Fruit fly (Drosophila melanogaster) whole organism, embryonic: Measurements from ENCODE around the gene spz3.
A peak's percentile ranks its signal among the peaks of the same experiment; 100 is the strongest.

ENCODE experiments used
- Atf3 ChIP-seq: fragments of 200-800 bp; sonication (Bioruptor generic); optimal IDR thresholded peaks from 3 replicates; lab custom pipeline; 2016; ENCODE audit warnings: missing biosample characterization, missing genetic modification characterization
- Atf6 ChIP-seq: fragments of 200-800 bp; sonication (Bioruptor generic); IDR thresholded peaks from 2 replicates; pipeline ENCODE4 v1.3.6; 2022; ENCODE audit warnings: missing biosample characterization, missing genetic modification characterization
- CG10267 ChIP-seq: fragments of 200-800 bp; sonication (Bioruptor generic); optimal IDR thresholded peaks from 2 replicates; lab custom pipeline; 2018; ENCODE audit warnings: missing biosample characterization, mild to moderate bottlenecking, missing genetic modification characterization, moderate library complexity
- CG10321 ChIP-seq: fragments of 200-800 bp; sonication (Bioruptor generic); IDR thresholded peaks from 2 replicates; pipeline ENCODE4 v1.3.6; 2022; ENCODE audit warnings: missing biosample characterization, missing genetic modification characterization
- CG10979 ChIP-seq: fragments of 200-800 bp; sonication (Bioruptor generic); optimal IDR thresholded peaks from 2 replicates; lab custom pipeline; 2018; ENCODE audit warnings: missing biosample characterization, mild to moderate bottlenecking, missing genetic modification characterization, moderate library complexity
- CG11723 ChIP-seq: fragments of 200-800 bp; sonication (Bioruptor generic); optimal IDR thresholded peaks from 2 replicates; lab custom pipeline; 2017; ENCODE audit warnings: missing biosample characterization, mild to moderate bottlenecking, missing genetic modification characterization
- CG12104 ChIP-seq: fragments of 200-800 bp; sonication (Bioruptor generic); optimal IDR thresholded peaks from 3 replicates; lab custom pipeline; 2016; ENCODE audit warnings: missing biosample characterization, missing genetic modification characterization
- CG14014 ChIP-seq: fragments of 200-800 bp; sonication (Bioruptor generic); IDR thresholded peaks from 2 replicates; pipeline ENCODE4 v1.3.6; 2022; ENCODE audit warnings: missing biosample characterization, missing genetic modification characterization
- CG15269 ChIP-seq: fragments of 200-800 bp; sonication (Bioruptor generic); optimal IDR thresholded peaks from 2 replicates; lab custom pipeline; 2018; ENCODE audit warnings: missing biosample characterization, mild to moderate bottlenecking, missing genetic modification characterization, moderate library complexity
- CG18599 ChIP-seq: fragments of 200-800 bp; sonication (Bioruptor generic); optimal IDR thresholded peaks from 3 replicates; lab custom pipeline; 2017; ENCODE audit warnings: missing biosample characterization, missing genetic modification characterization, mild to moderate bottlenecking, moderate library complexity, missing genetic modification reagents
- CG2120 ChIP-seq: fragments of 200-800 bp; sonication (Bioruptor generic); optimal IDR thresholded peaks from 3 replicates; lab custom pipeline; 2016; ENCODE audit warnings: missing biosample characterization, missing genetic modification characterization
- CG32532 ChIP-seq: fragments of 200-800 bp; sonication (Bioruptor generic); IDR thresholded peaks from 2 replicates; pipeline ENCODE4 v1.3.6; 2022; ENCODE audit warnings: missing biosample characterization, missing genetic modification characterization
- CG32772 ChIP-seq: fragments of 200-800 bp; sonication (Bioruptor generic); IDR thresholded peaks from 2 replicates; pipeline ENCODE4 v1.3.6; 2022; ENCODE audit warnings: missing biosample characterization, missing genetic modification characterization
- CG7786 ChIP-seq: fragments of 200-800 bp; sonication (Bioruptor generic); optimal IDR thresholded peaks from 2 replicates; lab custom pipeline; 2016; ENCODE audit warnings: missing biosample characterization, missing genetic modification characterization
- CG9797 ChIP-seq: fragments of 200-800 bp; sonication (Bioruptor generic); optimal IDR thresholded peaks from 3 replicates; lab custom pipeline; 2018; ENCODE audit warnings: missing biosample characterization, mild to moderate bottlenecking, missing genetic modification characterization
- CoRest ChIP-seq: fragments of 200-800 bp; sonication (Bioruptor generic); optimal IDR thresholded peaks from 3 replicates; lab custom pipeline; 2018; ENCODE audit warnings: missing biosample characterization, mild to moderate bottlenecking, missing genetic modification characterization, moderate library complexity
- D19A ChIP-seq: fragments of 200-800 bp; optimal IDR thresholded peaks from 3 replicates; lab custom pipeline; 2019; ENCODE audit warnings: missing biosample characterization, mild to moderate bottlenecking, missing genetic modification characterization, moderate library complexity
- Dad ChIP-seq: fragments of 200-800 bp; sonication (Bioruptor generic); optimal IDR thresholded peaks from 3 replicates; lab custom pipeline; 2016; ENCODE audit warnings: missing biosample characterization, missing genetic modification characterization
- E2f2 ChIP-seq: fragments of 200-800 bp; sonication (Bioruptor generic); IDR thresholded peaks from 2 replicates; pipeline ENCODE4 v1.3.6; 2022; ENCODE audit warnings: missing biosample characterization, missing genetic modification characterization
- HLHmδ ChIP-seq: fragments of 200-800 bp; sonication (Bioruptor generic); optimal IDR thresholded peaks from 2 replicates; lab custom pipeline; 2018; ENCODE audit warnings: missing biosample characterization, mild to moderate bottlenecking, missing genetic modification characterization, moderate library complexity
- Hmr ChIP-seq: fragments of 200-800 bp; sonication (Bioruptor generic); optimal IDR thresholded peaks from 3 replicates; lab custom pipeline; 2017; ENCODE audit warnings: mild to moderate bottlenecking, missing biosample characterization, missing genetic modification reagents, missing genetic modification characterization
- Hr51 ChIP-seq, 2 experiments: fragments of 200-800 bp; sonication (Bioruptor generic); optimal IDR thresholded peaks; 2 replicates in 1 of 2; 3 replicates in 1 of 2; lab custom pipeline; 2016 to 2018; ENCODE audit warnings: missing biosample characterization in 2 of 2, missing genetic modification characterization in 2 of 2, mild to moderate bottlenecking in 1 of 2, moderate library complexity in 1 of 2
- MESR4 ChIP-seq: fragments of 200-800 bp; sonication (Bioruptor generic); optimal IDR thresholded peaks from 2 replicates; lab custom pipeline; 2018; ENCODE audit warnings: missing biosample characterization, mild to moderate bottlenecking, missing genetic modification characterization, moderate library complexity
- Med ChIP-seq: fragments of 200-800 bp; sonication (Bioruptor generic); peaks from one replicate; lab custom pipeline; 2016; ENCODE audit warnings: missing biosample characterization, missing genetic modification characterization, mild to moderate bottlenecking, inconsistent platforms, moderate library complexity
- Ptx1 ChIP-seq: fragments of 200-800 bp; sonication (Bioruptor generic); IDR thresholded peaks from 2 replicates; pipeline ENCODE4 v1.3.6; 2022; ENCODE audit warnings: missing biosample characterization, missing genetic modification characterization
- Rfx ChIP-seq: fragments of 200-800 bp; sonication (Bioruptor generic); IDR thresholded peaks from 2 replicates; pipeline ENCODE4 v1.3.6; 2022; ENCODE audit warnings: missing biosample characterization, missing genetic modification characterization
- Sox100B ChIP-seq: fragments of 200-800 bp; sonication (Bioruptor generic); optimal IDR thresholded peaks from 3 replicates; lab custom pipeline; 2018; ENCODE audit warnings: missing biosample characterization, mild to moderate bottlenecking, missing genetic modification characterization
- Xrp1 ChIP-seq: fragments of 200-800 bp; sonication (Bioruptor generic); IDR thresholded peaks from 2 replicates; pipeline ENCODE4 v1.3.6; 2022; ENCODE audit warnings: missing biosample characterization, missing genetic modification characterization
- abd-A ChIP-seq: fragments of 200-800 bp; sonication (Bioruptor generic); optimal IDR thresholded peaks from 3 replicates; lab custom pipeline; 2019; ENCODE audit warnings: missing biosample characterization, mild to moderate bottlenecking, missing genetic modification characterization, moderate library complexity
- ap ChIP-seq: fragments of 200-800 bp; sonication (Bioruptor generic); IDR thresholded peaks from 2 replicates; pipeline ENCODE4 v1.3.6; 2022; ENCODE audit warnings: missing biosample characterization, missing genetic modification characterization
- bab2 ChIP-seq: fragments of 200-800 bp; sonication (Bioruptor generic); optimal IDR thresholded peaks from 2 replicates; lab custom pipeline; 2016; ENCODE audit warnings: missing biosample characterization, missing genetic modification characterization
- cato ChIP-seq: fragments of 200-800 bp; sonication (Bioruptor generic); optimal IDR thresholded peaks from 2 replicates; lab custom pipeline; 2016; ENCODE audit warnings: missing biosample characterization, missing genetic modification characterization, borderline replicate concordance
- ci ChIP-seq: fragments of 200-800 bp; sonication (Bioruptor generic); IDR thresholded peaks from 3 replicates; pipeline ENCODE4 v1.3.6; 2022; ENCODE audit warnings: missing biosample characterization, missing genetic modification characterization
- dati ChIP-seq: fragments of 200-800 bp; sonication (Bioruptor generic); IDR thresholded peaks from 2 replicates; pipeline ENCODE4 v1.3.6; 2022; ENCODE audit warnings: missing biosample characterization, missing genetic modification characterization
- dmrt99B ChIP-seq: fragments of 200-800 bp; sonication (Bioruptor generic); optimal IDR thresholded peaks from 2 replicates; lab custom pipeline; 2018; ENCODE audit warnings: missing biosample characterization, mild to moderate bottlenecking, missing genetic modification characterization, moderate library complexity
- dysf ChIP-seq: fragments of 200-800 bp; sonication (Bioruptor generic); IDR thresholded peaks from 3 replicates; pipeline ENCODE4 v1.3.6; 2022; ENCODE audit warnings: missing biosample characterization, missing genetic modification characterization
- gcm2 ChIP-seq: fragments of 200-800 bp; sonication (Bioruptor generic); optimal IDR thresholded peaks from 2 replicates; lab custom pipeline; 2016; ENCODE audit warnings: missing biosample characterization, missing genetic modification characterization
- gem ChIP-seq: fragments of 200-800 bp; sonication (Bioruptor generic); optimal IDR thresholded peaks from 2 replicates; lab custom pipeline; 2019; ENCODE audit warnings: missing biosample characterization, mild to moderate bottlenecking, missing genetic modification characterization, moderate library complexity
- grau ChIP-seq: fragments of 200-800 bp; optimal IDR thresholded peaks from 3 replicates; lab custom pipeline; 2019; ENCODE audit warnings: missing biosample characterization, mild to moderate bottlenecking, missing genetic modification characterization, moderate library complexity
- hkb ChIP-seq, 2 experiments: fragments of 200-800 bp in 1 of 2; fragments of >200 bp in 1 of 2; sonication (Bioruptor generic) in 1 of 2; IDR thresholded peaks in 1 of 2; optimal IDR thresholded peaks in 1 of 2; 2 replicates each; pipeline versions ENCODE4 v1.3.6 to Lab custom; 2017 to 2022; ENCODE audit warnings: missing biosample characterization in 1 of 2, missing genetic modification characterization in 1 of 2
- lab ChIP-seq: fragments of 200-800 bp; sonication (Bioruptor generic); optimal IDR thresholded peaks from 3 replicates; lab custom pipeline; 2017; ENCODE audit warnings: missing biosample characterization, missing genetic modification characterization, mild to moderate bottlenecking, moderate library complexity, missing genetic modification reagents
- mam ChIP-seq: fragments of 200-800 bp; sonication (Bioruptor generic); optimal IDR thresholded peaks from 3 replicates; lab custom pipeline; 2016; ENCODE audit warnings: missing biosample characterization, missing genetic modification characterization
- otp ChIP-seq: fragments of 200-800 bp; sonication (Bioruptor generic); IDR thresholded peaks from 3 replicates; pipeline ENCODE4, ENCODE4 v1.3.6; 2022; ENCODE audit warnings: missing biosample characterization, missing genetic modification characterization
- row ChIP-seq: fragments of 200-800 bp; sonication (Bioruptor generic); IDR thresholded peaks from 3 replicates; pipeline ENCODE4 v1.3.6; 2022; ENCODE audit warnings: missing biosample characterization, missing genetic modification characterization
- sens ChIP-seq: fragments of 200-800 bp; sonication (Bioruptor generic); peaks from one replicate; lab custom pipeline; 2016; ENCODE audit warnings: missing biosample characterization, missing genetic modification characterization
- slbo ChIP-seq: fragments of 200-800 bp; sonication (Bioruptor generic); IDR thresholded peaks from 2 replicates; pipeline ENCODE4 v1.3.6; 2022; ENCODE audit warnings: missing biosample characterization, missing genetic modification characterization
- sr ChIP-seq: fragments of 200-800 bp; sonication (Bioruptor generic); IDR thresholded peaks from 3 replicates; pipeline ENCODE4 v1.3.6; 2022; ENCODE audit warnings: missing biosample characterization, missing genetic modification characterization
- ttk ChIP-seq: fragments of 200-800 bp; sonication (Bioruptor generic); IDR thresholded peaks from 2 replicates; pipeline ENCODE4 v2.1.2; 2022; ENCODE audit warnings: missing biosample characterization, missing genetic modification characterization
- unpg ChIP-seq: fragments of 200-800 bp; sonication (Bioruptor generic); optimal IDR thresholded peaks from 3 replicates; lab custom pipeline; 2018; ENCODE audit warnings: missing biosample characterization, mild to moderate bottlenecking, missing genetic modification characterization, moderate library complexity

spz3 gene

dm6 chr2L:7849472-7849871, 29.9 kb downstream of the spz3 start (continued):
- no peak for TF ChIP-seq abd-A (tag; lab: Kevin White, UChicago)
- TF ChIP-seq CG10979 (tag; lab: Kevin White, UChicago): peak; percentile 24
- 0 out of 3 replicates have a peak, but pooled peaks have one; percentile 11 for TF ChIP-seq otp
- peak; percentile 34; the same call in 1 of the 2 replicates for TF ChIP-seq CG14014
- 0 out of 2 replicates have a peak, but pooled peaks have one; percentile 8 for TF ChIP-seq E2f2 (GFP tag; lab: Robert Waterston, UW)
- no peak for TF ChIP-seq gcm2
- peak; percentile 60 for TF ChIP-seq dmrt99B (tag; lab: Kevin White, UChicago)
- TF ChIP-seq Xrp1 (GFP tag; lab: Robert Waterston, UW): peak; percentile 50; the same call in 1 of the 2 replicates
- peak; percentile 63; the same call in 1 of the 3 replicates for TF ChIP-seq ci
- no peak for TF ChIP-seq CG10321 (GFP tag; lab: Robert Waterston, UW)
- peak; percentile 39; the same call in 1 of the 2 replicates for TF ChIP-seq ap (GFP tag; lab: Robert Waterston, UW)
- TF ChIP-seq cato (GFP tag; lab: Kevin White, UChicago): no peak
- TF ChIP-seq Sox100B (GFP tag; lab: Kevin White, UChicago): peak; percentile 0
- peak; percentile 43 for TF ChIP-seq sens (GFP tag; lab: Kevin White, UChicago)
- TF ChIP-seq CoRest (tag; lab: Kevin White, UChicago): peak; percentile 29
- TF ChIP-seq D19A (tag; lab: Kevin White, UChicago): no peak
- TF ChIP-seq, all 482 proteins: peak for 74

DNA sequence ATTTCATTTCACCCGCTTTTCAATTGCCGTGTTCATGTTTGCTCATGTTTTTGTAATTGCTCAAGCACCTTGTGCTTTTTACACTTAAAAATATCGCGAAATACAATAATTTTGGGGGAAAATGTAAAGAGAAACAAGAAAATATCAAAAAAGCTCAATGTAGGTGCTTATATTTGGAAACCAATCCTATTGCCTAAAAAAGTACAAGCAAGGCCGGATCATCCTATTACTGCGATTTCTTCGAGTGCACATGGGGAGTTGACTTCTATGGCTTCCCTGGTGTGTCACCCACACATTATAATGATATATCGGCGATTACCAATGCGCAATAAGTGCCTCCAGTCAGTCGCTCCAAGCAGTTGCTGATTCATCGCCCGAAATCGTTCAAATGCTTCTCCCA, 38.1 kb downstream of the spz3 start:
- TF ChIP-seq slbo (GFP tag; lab: Robert Waterston, UW) (peak; percentile 44), Med (peak; percentile 72), dysf (GFP tag; lab: Robert Waterston, UW) (peak; percentile 26; the same call in 1 of the 3 replicates), grau (tag; lab: Kevin White, UChicago) (peak; percentile 12), CG7786 (no peak), Hmr (GFP tag; lab: Kevin White, UChicago) (peak; percentile 11), CG2120 (GFP tag; lab: Kevin White, UChicago) (peak; percentile 2), gem (peak; percentile 24), sr (GFP tag; lab: Robert Waterston, UW) (no peak), row (GFP tag; lab: Robert Waterston, UW) (peak; percentile 41; the same call in 1 of the 3 replicates), mam (no peak), Atf6 (GFP tag; lab: Robert Waterston, UW) (no peak), CG18599 (GFP tag; lab: Kevin White, UChicago) (peak; percentile 7), dati (GFP tag; lab: Robert Waterston, UW) (no peak), CG32532 (GFP tag; lab: Robert Waterston, UW) (0 out of 2 replicates have a peak, but pooled peaks have one; percentile 8), lab (GFP tag; lab: Kevin White, UChicago) (peak; percentile 23), Rfx (GFP tag; lab: Robert Waterston, UW) (peak; percentile 34; the same call in 1 of the 2 replicates), dmrt99B (tag; lab: Kevin White, UChicago) (peak; percentile 4), CG32772 (GFP tag; lab: Robert Waterston, UW) (0 out of 2 replicates have a peak, but pooled peaks have one; percentile 15), HLHmδ (no peak), ttk (GFP tag; lab: Robert Waterston, UW) (0 out of 2 replicates have a peak, but pooled peaks have one; percentile 22), CG10267 (tag; lab: Kevin White, UChicago) (no peak), unpg (peak; percentile 0), Dad (GFP tag; lab: Kevin White, UChicago) (no peak), CG15269 (peak; percentile 29), CG11723 (GFP tag; lab: Kevin White, UChicago) (no peak), MESR4 (GFP tag; lab: Kevin White, UChicago) (no peak), bab2 (GFP tag; lab: Kevin White, UChicago) (no peak), Atf3 (GFP tag; lab: Kevin White, UChicago) (no peak), Ptx1 (GFP tag; lab: Robert Waterston, UW) (0 out of 2 replicates have a peak, but pooled peaks have one; percentile 30), CG9797 (GFP tag; lab: Kevin White, UChicago) (no peak), CG12104 (GFP tag; lab: Kevin White, UChicago) (no peak), Hr51 (GFP tag; optimal IDR thresholded peaks at IDR 0.05; lab: Kevin White, UChicago) (peak in 1 of 2 experiments; percentile 12), hkb (optimal IDR thresholded peaks at IDR 0.05; lab: Kevin White, UChicago) (no peak), hkb (GFP tag; IDR thresholded peaks at IDR 0.05; lab: Robert Waterston, UW) (no peak)
